Worm (Caenorhabditis elegans) whole organism, L1 larva: ENCODE data around the gene maoc-1.

Experiments
- Y116A8C.19 ChIP-seq: sonication (generic microtip); optimal IDR thresholded peaks from 2 replicates; lab custom pipeline; 2016; ENCODE audit warnings: missing compliant biosample characterization, missing genetic modification characterization, borderline replicate concordance
- aha-1 ChIP-seq: fragments of 150-350 bp; optimal IDR thresholded peaks from 2 replicates; lab custom pipeline; 2014; ENCODE audit warnings: missing biosample characterization, missing genetic modification characterization
- ama-1 ChIP-seq: fragments of 150-350 bp; optimal IDR thresholded peaks from 2 replicates; lab custom pipeline; 2014
- dpl-1 ChIP-seq, 3 experiments: fragments of 150-350 bp in 2 of 3; sonication (generic microtip) in 1 of 3; optimal IDR thresholded peaks; 2 replicates each; lab custom pipeline; 2014 to 2017; ENCODE audit warnings: missing biosample characterization in 3 of 3, missing genetic modification characterization in 3 of 3, missing genetic modification reagents in 3 of 3
- efl-1 ChIP-seq, 4 experiments: fragments of 150-350 bp; optimal IDR thresholded peaks in 3 of 4; peaks in 1 of 4; 1 replicate in 1 of 4; 2 replicates in 3 of 4; lab custom pipeline; 2014; ENCODE audit warnings: missing biosample characterization in 2 of 4, missing genetic modification characterization in 2 of 4, missing genetic modification reagents in 2 of 4
- elt-3 ChIP-seq, 6 experiments: fragments of 150-350 bp in 1 of 6; sonication (generic microtip); optimal IDR thresholded peaks; 2 replicates each; lab custom pipeline; 2017 to 2018; ENCODE audit warnings: missing biosample characterization in 6 of 6, missing genetic modification characterization in 6 of 6, inconsistent platforms in 1 of 6
- jun-1 ChIP-seq: fragments of 150-350 bp; optimal IDR thresholded peaks from 2 replicates; lab custom pipeline; 2014; ENCODE audit warnings: missing biosample characterization, missing genetic modification reagents, missing genetic modification characterization
- lin-13 ChIP-seq: fragments of 150-350 bp; optimal IDR thresholded peaks from 2 replicates; lab custom pipeline; 2014; ENCODE audit warnings: missing biosample characterization, missing genetic modification reagents, missing genetic modification characterization
- nhr-90 ChIP-seq: sonication (generic microtip); optimal IDR thresholded peaks from 2 replicates; lab custom pipeline; 2016; ENCODE audit warnings: mild to moderate bottlenecking, missing genetic modification characterization, missing compliant biosample characterization; ENCODE audit not compliant: poor library complexity
- skn-1 ChIP-seq: fragments of 150-350 bp; optimal IDR thresholded peaks from 2 replicates; lab custom pipeline; 2014; ENCODE audit warnings: missing biosample characterization, missing genetic modification characterization
- snpc-4 ChIP-seq: fragments of 150-350 bp; optimal IDR thresholded peaks from 2 replicates; lab custom pipeline; 2014; ENCODE audit warnings: missing biosample characterization, missing genetic modification characterization
- unc-86 ChIP-seq: sonication (generic microtip); optimal IDR thresholded peaks from 2 replicates; lab custom pipeline; 2016; ENCODE audit warnings: missing genetic modification characterization, missing compliant biosample characterization

ce11 chrII:7165749-7166148, 30.3 kb upstream of the maoc-1 start, which contains the start of gene mfsd-13.2:
- TF ChIP-seq efl-1 (optimal IDR thresholded peaks at IDR 0.05; lab: Kevin White, UChicago) = no peak
- TF ChIP-seq efl-1 (GFP tag; optimal IDR thresholded peaks at IDR 0.05 in 1 of 2; lab: Kevin White, UChicago) = no peak
- no peak for TF ChIP-seq skn-1 (tag; lab: Kevin White, UChicago)
- no peak for TF ChIP-seq aha-1 (tag; lab: Kevin White, UChicago)
- no peak for TF ChIP-seq snpc-4 (tag; lab: Kevin White, UChicago)
- TF ChIP-seq dpl-1 (GFP tag; optimal IDR thresholded peaks at IDR 0.05; lab: Kevin White, UChicago) = no peak
- no peak for TF ChIP-seq ama-1 (lab: Kevin White, UChicago)
- TF ChIP-seq Y116A8C.19 (tag; lab: Kevin White, UChicago) = no peak
- TF ChIP-seq jun-1 (tag; lab: Kevin White, UChicago) = no peak
- no peak for TF ChIP-seq unc-86 (tag; lab: Kevin White, UChicago)
- TF ChIP-seq elt-3 (tag; optimal IDR thresholded peaks at IDR 0.05; lab: Kevin White, UChicago) = no peak
- no peak for TF ChIP-seq lin-13 (GFP tag; lab: Kevin White, UChicago)
- no peak for TF ChIP-seq nhr-90 (tag; lab: Kevin White, UChicago)
